Worm (Caenorhabditis elegans): ENCODE data around the gene lin-2.
A peak's percentile ranks its signal among the peaks of the same experiment; 100 is the strongest.

ce11 chrX:12362951-12363486 is 50.8 kb downstream of the lin-2 start:
- peak; percentile 99 for TF ChIP-seq skn-1 (tag; optimal IDR thresholded peaks at IDR 0.05)
- peak; percentile 97 for TF ChIP-seq ztf-4 (tag; optimal IDR thresholded peaks at IDR 0.05)
- peak; percentile 86; the same call in 1 of the 2 replicates for TF ChIP-seq ztf-1 (GFP tag; conservative IDR thresholded peaks at IDR 0.05)
- peak; percentile 98 for TF ChIP-seq egl-27 (tag; optimal IDR thresholded peaks at IDR 0.05)
